Fruit fly (Drosophila melanogaster): ENCODE results near the gene Art6.

The Art6 gene

DNA sequence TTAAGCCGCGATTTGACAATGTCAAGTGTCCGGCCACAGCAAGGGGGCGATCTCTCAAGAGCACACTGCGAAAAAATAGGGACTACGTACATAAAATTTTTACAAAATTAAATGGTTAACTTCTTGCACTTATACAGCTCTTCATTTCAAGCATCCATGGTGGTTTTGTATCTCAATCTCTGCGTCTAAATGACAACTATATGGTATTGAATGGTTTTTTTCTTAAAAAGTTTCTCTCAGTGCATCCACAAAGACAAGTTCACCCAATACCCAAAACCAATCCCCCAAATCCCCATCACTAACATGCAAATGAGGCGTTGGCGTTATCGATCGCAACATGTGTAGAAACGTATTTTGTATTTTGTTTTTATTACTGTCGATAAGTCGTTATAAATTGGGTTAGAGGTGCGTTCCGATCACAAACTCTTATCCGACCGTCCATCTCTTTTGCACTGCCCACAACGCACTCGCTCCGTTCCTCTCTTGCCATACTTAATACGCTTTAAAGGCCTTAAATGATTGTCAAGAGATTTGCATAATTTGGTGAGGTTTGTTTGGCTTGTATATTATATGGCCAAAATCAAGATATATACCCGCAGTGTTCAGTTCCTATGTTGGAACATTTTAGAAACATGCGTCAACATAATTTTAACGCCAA, 30.7 kb downstream of the Art6 start (continued):
- TF ChIP-seq CG11695 (GFP tag; IDR thresholded peaks at IDR 0.05) = peak; percentile 84
- TF ChIP-seq ase (GFP tag; IDR thresholded peaks at IDR 0.05) = peak; percentile 61; the same call in 1 of the 3 replicates
- TF ChIP-seq TFAM (GFP tag; optimal IDR thresholded peaks at IDR 0.05) = peak; percentile 7
- peak; percentile 34 for TF ChIP-seq Nf-YB (GFP tag; optimal IDR thresholded peaks at IDR 0.05)
- TF ChIP-seq Dll (GFP tag; IDR thresholded peaks at IDR 0.05; ENCODE audit: partially characterized antibody) = no peak
- TF ChIP-seq CG15696 (tag; optimal IDR thresholded peaks at IDR 0.05) = peak; percentile 49
- peak; percentile 0 for TF ChIP-seq CG13123 (GFP tag; optimal IDR thresholded peaks at IDR 0.05)
- peak; percentile 47 for TF ChIP-seq CG4707 (GFP tag; optimal IDR thresholded peaks at IDR 0.05)
- peak; percentile 92 for TF ChIP-seq Rfx (GFP tag; IDR thresholded peaks at IDR 0.05)
- TF ChIP-seq Hr51 (GFP tag; optimal IDR thresholded peaks at IDR 0.05) = peak; percentile 42 to 82
- no peak for TF ChIP-seq br (optimal IDR thresholded peaks at IDR 0.05)
- peak; percentile 68 for TF ChIP-seq tx (GFP tag; optimal IDR thresholded peaks at IDR 0.05)
- no peak for TF ChIP-seq CG17186 (GFP tag; optimal IDR thresholded peaks at IDR 0.05)
- TF ChIP-seq mld (GFP tag; IDR thresholded peaks at IDR 0.05; ENCODE audit: partially characterized antibody) = no peak
- TF ChIP-seq CG12236 (GFP tag; optimal IDR thresholded peaks at IDR 0.05) = peak; percentile 50
- no peak for TF ChIP-seq dati (GFP tag; IDR thresholded peaks at IDR 0.05)
- TF ChIP-seq sug (tag; optimal IDR thresholded peaks at IDR 0.05) = peak; percentile 15
- TF ChIP-seq CG12942 (GFP tag; optimal IDR thresholded peaks at IDR 0.05) = peak; percentile 51
- peak; percentile 39 for TF ChIP-seq CG18619 (GFP tag; optimal IDR thresholded peaks at IDR 0.05)
- TF ChIP-seq CG11456 (GFP tag; IDR thresholded peaks at IDR 0.05) = peak; percentile 85
- peak; percentile 73 for TF ChIP-seq NFAT (GFP tag; IDR thresholded peaks at IDR 0.05)
- peak; percentile 35 for TF ChIP-seq gsb-n (tag; optimal IDR thresholded peaks at IDR 0.05)
- peak; percentile 77; the same call in 2 of the 3 replicates for TF ChIP-seq so (GFP tag; IDR thresholded peaks at IDR 0.05)
- TF ChIP-seq disco-r (GFP tag; optimal IDR thresholded peaks at IDR 0.05) = peak; percentile 65
- TF ChIP-seq CG6272 (GFP tag; IDR thresholded peaks at IDR 0.05) = peak; percentile 44; the same call in 1 of the 2 replicates
- peak; percentile 25 for TF ChIP-seq CG10543 (GFP tag; optimal IDR thresholded peaks at IDR 0.05)
- peak; percentile 67; the same call in 1 of the 2 replicates for TF ChIP-seq wor (GFP tag; IDR thresholded peaks at IDR 0.05)
- TF ChIP-seq Rx (GFP tag; IDR thresholded peaks at IDR 0.05) = peak; percentile 76
- TF ChIP-seq Camta (GFP tag; optimal IDR thresholded peaks at IDR 0.05) = peak; percentile 72
- TF ChIP-seq zf30C (GFP tag; optimal IDR thresholded peaks at IDR 0.05) = no peak
- no peak for TF ChIP-seq Dfd (GFP tag; optimal IDR thresholded peaks at IDR 0.05)
- no peak for TF ChIP-seq pfk (GFP tag; optimal IDR thresholded peaks at IDR 0.05)
- TF ChIP-seq CG16813 (GFP tag; IDR thresholded peaks at IDR 0.05; ENCODE audit: partially characterized antibody) = no peak
- TF ChIP-seq Mes4 (GFP tag; optimal IDR thresholded peaks at IDR 0.05) = peak; percentile 29
- TF ChIP-seq wdn (GFP tag; IDR thresholded peaks at IDR 0.05) = 0 out of 2 replicates have a peak, but pooled peaks have one; percentile 32
- TF ChIP-seq CG7271 (tag; optimal IDR thresholded peaks at IDR 0.05) = no peak
- TF ChIP-seq CG11560 (tag; IDR thresholded peaks at IDR 0.05) = peak; percentile 47; the same call in 1 of the 3 replicates
- no peak for TF ChIP-seq Hr39 (optimal IDR thresholded peaks at IDR 0.05)
- TF ChIP-seq bsh (GFP tag; optimal IDR thresholded peaks at IDR 0.05) = peak in 1 of 2 experiments; percentile 80
- peak; percentile 79 for TF ChIP-seq Optix (GFP tag; IDR thresholded peaks at IDR 0.05)
- no peak for TF ChIP-seq fd102C (GFP tag; optimal IDR thresholded peaks at IDR 0.05)
- TF ChIP-seq Drgx (GFP tag; IDR thresholded peaks at IDR 0.05) = no peak
- no peak for TF ChIP-seq YL-1 (GFP tag; optimal IDR thresholded peaks at IDR 0.05)
- peak; percentile 69 for TF ChIP-seq CG10959 (GFP tag; IDR thresholded peaks at IDR 0.05)
- peak; percentile 53 for TF ChIP-seq Dek (tag; optimal IDR thresholded peaks at IDR 0.05)
- peak; percentile 88 for TF ChIP-seq CG32532 (GFP tag; IDR thresholded peaks at IDR 0.05)
- peak; percentile 76 for TF ChIP-seq az2 (GFP tag; optimal IDR thresholded peaks at IDR 0.05)
- TF ChIP-seq shn (GFP tag; optimal IDR thresholded peaks at IDR 0.05) = peak; percentile 44
- TF ChIP-seq CG16779 (GFP tag; IDR thresholded peaks at IDR 0.05) = peak; percentile 75; the same call in 1 of the 2 replicates
- peak; percentile 45 for TF ChIP-seq CG18476 (GFP tag; optimal IDR thresholded peaks at IDR 0.05)
